Worm (Caenorhabditis elegans) whole organism, midembryonic: ENCODE results near the gene B0361.3.

Experiments
- flt-1 ChIP-seq: fragments of 200-800 bp; sonication (Bioruptor generic); IDR thresholded peaks from 2 replicates; pipeline ENCODE4 v1.3.6; 2022; ENCODE audit warnings: missing genetic modification characterization, missing compliant biosample characterization
- ref-1 ChIP-seq: fragments of 200-800 bp; sonication (Bioruptor generic); conservative IDR thresholded peaks from 2 replicates; pipeline ENCODE4 v1.3.6; 2022; ENCODE audit warnings: missing genetic modification reagents, missing genetic modification characterization, missing compliant biosample characterization
- tab-1 ChIP-seq: fragments of 200-800 bp; sonication (Bioruptor generic); IDR thresholded peaks from 2 replicates; pipeline ENCODE4 v1.3.6; 2022; ENCODE audit warnings: missing genetic modification characterization, missing compliant biosample characterization

DNA sequence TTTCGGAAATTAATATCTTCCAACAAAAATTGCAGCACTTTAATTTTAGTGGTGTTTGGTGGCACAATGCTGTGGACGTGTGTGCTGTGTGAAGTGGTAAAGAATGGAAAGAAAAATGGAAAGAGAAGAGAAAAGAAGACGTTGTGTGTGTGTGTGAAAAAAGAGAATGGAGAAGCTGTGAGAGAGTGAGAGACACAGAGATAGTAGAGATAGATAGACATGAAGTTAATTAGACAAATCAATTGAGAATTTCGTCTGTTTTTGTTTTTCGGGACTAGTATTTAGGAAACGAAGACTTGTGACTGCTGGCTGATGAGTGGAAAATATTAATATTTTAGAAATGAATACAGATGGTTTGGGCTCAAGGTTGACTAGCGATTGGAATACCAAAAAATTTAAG, 10.0 kb downstream of the B0361.3 start:
- no peak for TF ChIP-seq flt-1 (GFP tag; lab: Robert Waterston, UW)
- no peak for TF ChIP-seq tab-1 (GFP tag; lab: Robert Waterston, UW)
- no peak for TF ChIP-seq ref-1 (GFP tag; lab: Robert Waterston, UW)
